Fruit fly (Drosophila melanogaster) whole organism, pupa: ENCODE measurements around the gene zuc.

ENCODE experiments used
- CG10348 ChIP-seq: fragments of 200-800 bp; sonication (Bioruptor generic); IDR thresholded peaks from 2 replicates; pipeline ENCODE4 v1.3.6; 2022; ENCODE audit warnings: missing biosample characterization, missing genetic modification characterization
- CG12605 ChIP-seq: fragments of 200-800 bp; sonication (Bioruptor generic); IDR thresholded peaks from 2 replicates; pipeline ENCODE4 v1.3.6; 2022; ENCODE audit warnings: missing biosample characterization, missing genetic modification characterization
- CG13204 ChIP-seq: fragments of 200-800 bp; sonication (Bioruptor generic); optimal IDR thresholded peaks from 2 replicates; lab custom pipeline; 2018; ENCODE audit warnings: missing biosample characterization, mild to moderate bottlenecking, missing genetic modification characterization, moderate library complexity
- CG14655 ChIP-seq: fragments of 200-800 bp; sonication (Bioruptor generic); optimal IDR thresholded peaks from 3 replicates; lab custom pipeline; 2017; ENCODE audit warnings: mild to moderate bottlenecking, missing biosample characterization, missing genetic modification reagents, missing genetic modification characterization
- CG15710 ChIP-seq: fragments of 200-800 bp; sonication (Bioruptor generic); optimal IDR thresholded peaks from 2 replicates; lab custom pipeline; 2018; ENCODE audit warnings: missing biosample characterization, mild to moderate bottlenecking, missing genetic modification characterization, moderate library complexity
- CG17806 ChIP-seq: fragments of 200-800 bp; sonication (Bioruptor generic); optimal IDR thresholded peaks from 2 replicates; lab custom pipeline; 2018; ENCODE audit warnings: missing biosample characterization, mild to moderate bottlenecking, missing genetic modification characterization, moderate library complexity
- CG32121 ChIP-seq: fragments of 200-800 bp; sonication (Bioruptor generic); IDR thresholded peaks from 2 replicates; pipeline ENCODE4 v1.3.6; 2022; ENCODE audit warnings: missing biosample characterization, missing genetic modification characterization
- CG34367 ChIP-seq: fragments of 200-800 bp; sonication (Bioruptor generic); optimal IDR thresholded peaks from 2 replicates; lab custom pipeline; 2018; ENCODE audit warnings: missing biosample characterization, mild to moderate bottlenecking, missing genetic modification characterization
- CG4496 ChIP-seq: fragments of 200-800 bp; sonication (Bioruptor generic); IDR thresholded peaks from 3 replicates; pipeline ENCODE4 v1.3.6; 2022; ENCODE audit warnings: missing biosample characterization, missing genetic modification characterization
- CG8159 ChIP-seq: fragments of 200-800 bp; sonication (Bioruptor generic); optimal IDR thresholded peaks from 3 replicates; lab custom pipeline; 2018; ENCODE audit warnings: missing biosample characterization, mild to moderate bottlenecking, missing genetic modification characterization, moderate library complexity
- CG8301 ChIP-seq: fragments of 200-800 bp; sonication (Bioruptor generic); optimal IDR thresholded peaks from 2 replicates; lab custom pipeline; 2018; ENCODE audit warnings: missing biosample characterization, mild to moderate bottlenecking, missing genetic modification characterization
- CG9948 ChIP-seq: fragments of 200-800 bp; sonication (Bioruptor generic); optimal IDR thresholded peaks from 2 replicates; lab custom pipeline; 2018; ENCODE audit warnings: missing biosample characterization, mild to moderate bottlenecking, missing genetic modification characterization, moderate library complexity
- D1 ChIP-seq: fragments of 200-800 bp; sonication (Bioruptor generic); optimal IDR thresholded peaks from 2 replicates; lab custom pipeline; 2018; ENCODE audit warnings: missing biosample characterization, mild to moderate bottlenecking, missing genetic modification characterization, moderate library complexity
- EcR ChIP-seq: fragments of 200-800 bp; sonication (Bioruptor generic); optimal IDR thresholded peaks from 3 replicates; lab custom pipeline; 2019; ENCODE audit warnings: missing biosample characterization, missing genetic modification characterization, mild to moderate bottlenecking, moderate library complexity, missing genetic modification reagents
- Ets98B ChIP-seq: fragments of 200-800 bp; sonication (Bioruptor generic); IDR thresholded peaks from 2 replicates; pipeline ENCODE4 v1.3.6; 2022; ENCODE audit warnings: missing biosample characterization, missing genetic modification characterization
- Pif1A ChIP-seq: fragments of 200-800 bp; sonication (Bioruptor generic); optimal IDR thresholded peaks from 3 replicates; lab custom pipeline; 2016; ENCODE audit warnings: missing biosample characterization, missing genetic modification characterization
- Pif1B ChIP-seq: fragments of 200-800 bp; sonication (Bioruptor generic); optimal IDR thresholded peaks from 3 replicates; lab custom pipeline; 2016; ENCODE audit warnings: missing biosample characterization, missing genetic modification characterization
- Snoo ChIP-seq: fragments of 200-800 bp; sonication (Bioruptor generic); optimal IDR thresholded peaks from 3 replicates; lab custom pipeline; 2017; ENCODE audit warnings: missing biosample characterization, mild to moderate bottlenecking, missing genetic modification characterization, inconsistent platforms
- fd96Ca ChIP-seq: fragments of 200-800 bp; sonication (Bioruptor generic); IDR thresholded peaks from 3 replicates; pipeline ENCODE4 v1.3.6; 2022; ENCODE audit warnings: missing biosample characterization, missing genetic modification characterization
- gl ChIP-seq: fragments of 200-800 bp; sonication (Bioruptor generic); optimal IDR thresholded peaks from 2 replicates; lab custom pipeline; 2018; ENCODE audit warnings: missing biosample characterization, mild to moderate bottlenecking, missing genetic modification characterization
- rn ChIP-seq: fragments of 200-800 bp; sonication (Bioruptor generic); IDR thresholded peaks from 2 replicates; pipeline ENCODE4 v1.3.6; 2022; ENCODE audit warnings: missing biosample characterization, missing genetic modification characterization

The zuc gene

dm6 chr2L:11989729-11990128 lies at the start of gene zuc, which contains the start of gene dgt2:
TSS of gene zuc (minus strand) at chr2L:11989882.
TSS of gene dgt2 (plus strand) at chr2L:11989936.
- TF ChIP-seq rn (GFP tag; lab: Robert Waterston, UW) (no peak), gl (tag; lab: Kevin White, UChicago) (no peak), CG13204 (GFP tag; lab: Kevin White, UChicago) (no peak), Pif1A (GFP tag; lab: Kevin White, UChicago) (no peak), CG34367 (no peak), CG4496 (GFP tag; lab: Robert Waterston, UW) (no peak), CG9948 (tag; lab: Kevin White, UChicago) (no peak), Pif1B (GFP tag; lab: Kevin White, UChicago) (no peak), CG17806 (tag; lab: Kevin White, UChicago) (no peak)

dm6 chr2L:12038177-12038581 lies 48.5 kb upstream of the zuc start, which contains the start of gene Tom70:
TSS of gene Tom70 (minus strand) at chr2L:12038511.
- TF ChIP-seq fd96Ca (GFP tag; lab: Robert Waterston, UW) (no peak), Ets98B (GFP tag; lab: Robert Waterston, UW) (no peak), CG13204 (GFP tag; lab: Kevin White, UChicago) (no peak), CG15710 (no peak), CG8301 (no peak), Snoo (tag; lab: Kevin White, UChicago) (no peak), CG32121 (GFP tag; lab: Robert Waterston, UW) (no peak), Pif1B (GFP tag; lab: Kevin White, UChicago) (no peak), EcR (no peak), D1 (tag; lab: Kevin White, UChicago) (no peak), CG12605 (GFP tag; lab: Robert Waterston, UW) (no peak), CG14655 (GFP tag; lab: Kevin White, UChicago) (no peak), CG8159 (no peak), CG4496 (GFP tag; lab: Robert Waterston, UW) (no peak), gl (tag; lab: Kevin White, UChicago) (no peak), CG9948 (tag; lab: Kevin White, UChicago) (no peak)

dm6 chr2L:12033890-12034289 lies 44.2 kb upstream of the zuc start, which contains the start of gene CG18788:
TSS of gene CG18788 (plus strand) at chr2L:12034190.
- TF ChIP-seq CG32121 (GFP tag; lab: Robert Waterston, UW) (no peak), Snoo (tag; lab: Kevin White, UChicago) (no peak), CG10348 (no peak), CG4496 (GFP tag; lab: Robert Waterston, UW) (no peak), CG8301 (no peak), CG14655 (GFP tag; lab: Kevin White, UChicago) (no peak), Pif1A (GFP tag; lab: Kevin White, UChicago) (no peak), CG9948 (tag; lab: Kevin White, UChicago) (no peak), CG13204 (GFP tag; lab: Kevin White, UChicago) (no peak), gl (tag; lab: Kevin White, UChicago) (no peak), CG17806 (tag; lab: Kevin White, UChicago) (no peak), CG34367 (no peak), EcR (no peak), Pif1B (GFP tag; lab: Kevin White, UChicago) (no peak), D1 (tag; lab: Kevin White, UChicago) (no peak), CG15710 (no peak), CG8159 (no peak)
- TF ChIP-seq, all 21 proteins: peak for 0

DNA sequence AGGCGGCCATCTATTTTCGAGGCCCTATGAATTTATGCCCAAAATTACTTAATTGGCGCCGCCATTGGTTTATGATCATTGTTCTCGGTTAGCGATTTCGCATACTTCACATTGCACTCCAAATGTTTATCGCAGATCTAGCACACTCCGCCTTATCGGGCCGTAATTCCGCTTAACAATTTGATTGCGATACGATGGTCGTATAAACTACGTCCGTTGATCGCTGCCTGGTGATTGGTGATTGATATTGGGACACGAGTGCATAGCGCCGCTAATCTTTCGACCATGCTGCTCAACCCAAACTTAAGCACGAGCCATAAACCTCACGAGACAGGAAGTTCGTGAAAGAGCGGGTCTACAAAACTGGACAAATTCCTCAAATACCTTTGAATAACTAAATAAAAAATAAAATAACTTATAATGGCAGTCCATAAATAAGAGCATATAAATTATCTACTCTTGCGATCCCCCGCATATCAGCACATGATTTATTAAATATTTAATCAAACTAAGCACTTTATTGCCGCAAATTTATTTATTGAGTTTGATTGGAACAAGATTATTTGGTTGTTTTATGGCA lies 41.0 kb upstream of the zuc start:
- TF ChIP-seq CG4496 (GFP tag; lab: Robert Waterston, UW) (no peak), Snoo (tag; lab: Kevin White, UChicago) (no peak)

DNA sequence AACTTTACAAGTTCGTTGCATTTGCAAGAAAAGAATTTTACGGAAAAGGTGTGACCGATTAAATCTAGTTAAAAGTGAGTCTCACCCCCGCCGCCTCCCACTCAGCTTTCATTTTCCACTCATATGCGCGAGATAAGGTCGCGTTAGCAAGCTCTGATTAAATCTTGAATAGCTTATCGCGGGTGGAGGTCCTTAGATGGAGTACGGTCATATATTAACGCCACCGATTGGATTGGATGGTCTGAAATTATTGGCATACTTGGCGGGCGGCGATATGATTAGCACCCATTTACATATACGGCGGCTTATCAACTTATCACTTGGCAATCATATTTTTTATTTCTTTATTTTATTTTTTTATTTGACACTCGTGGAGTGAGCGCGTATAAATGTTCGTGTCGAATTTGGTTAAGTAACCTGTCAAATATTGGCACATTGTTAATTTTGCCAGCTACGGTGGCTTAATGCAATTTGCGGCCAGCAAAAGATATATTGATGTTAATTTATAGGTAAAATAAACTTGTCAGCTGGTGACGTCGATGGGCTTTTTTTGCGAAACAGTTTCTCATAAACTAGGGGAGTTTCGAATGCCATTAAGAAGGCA lies 40.0 kb upstream of the zuc start:
- TF ChIP-seq fd96Ca (GFP tag; lab: Robert Waterston, UW) (no peak), CG4496 (GFP tag; lab: Robert Waterston, UW) (no peak), CG17806 (tag; lab: Kevin White, UChicago) (no peak), rn (GFP tag; lab: Robert Waterston, UW) (no peak), CG34367 (no peak), CG32121 (GFP tag; lab: Robert Waterston, UW) (no peak), Pif1A (GFP tag; lab: Kevin White, UChicago) (no peak), gl (tag; lab: Kevin White, UChicago) (no peak), Ets98B (GFP tag; lab: Robert Waterston, UW) (no peak), CG10348 (no peak), CG13204 (GFP tag; lab: Kevin White, UChicago) (no peak), CG14655 (GFP tag; lab: Kevin White, UChicago) (no peak), D1 (tag; lab: Kevin White, UChicago) (no peak), CG9948 (tag; lab: Kevin White, UChicago) (no peak)

dm6 chr2L:12028808-12029207 lies 39.1 kb upstream of the zuc start:
- TF ChIP-seq CG12605 (GFP tag; lab: Robert Waterston, UW), result no peak
- TF ChIP-seq EcR, result peak; percentile 58
